Fruit fly (Drosophila melanogaster): ENCODE results near the gene Acbp4.

The Acbp4 gene

DNA sequence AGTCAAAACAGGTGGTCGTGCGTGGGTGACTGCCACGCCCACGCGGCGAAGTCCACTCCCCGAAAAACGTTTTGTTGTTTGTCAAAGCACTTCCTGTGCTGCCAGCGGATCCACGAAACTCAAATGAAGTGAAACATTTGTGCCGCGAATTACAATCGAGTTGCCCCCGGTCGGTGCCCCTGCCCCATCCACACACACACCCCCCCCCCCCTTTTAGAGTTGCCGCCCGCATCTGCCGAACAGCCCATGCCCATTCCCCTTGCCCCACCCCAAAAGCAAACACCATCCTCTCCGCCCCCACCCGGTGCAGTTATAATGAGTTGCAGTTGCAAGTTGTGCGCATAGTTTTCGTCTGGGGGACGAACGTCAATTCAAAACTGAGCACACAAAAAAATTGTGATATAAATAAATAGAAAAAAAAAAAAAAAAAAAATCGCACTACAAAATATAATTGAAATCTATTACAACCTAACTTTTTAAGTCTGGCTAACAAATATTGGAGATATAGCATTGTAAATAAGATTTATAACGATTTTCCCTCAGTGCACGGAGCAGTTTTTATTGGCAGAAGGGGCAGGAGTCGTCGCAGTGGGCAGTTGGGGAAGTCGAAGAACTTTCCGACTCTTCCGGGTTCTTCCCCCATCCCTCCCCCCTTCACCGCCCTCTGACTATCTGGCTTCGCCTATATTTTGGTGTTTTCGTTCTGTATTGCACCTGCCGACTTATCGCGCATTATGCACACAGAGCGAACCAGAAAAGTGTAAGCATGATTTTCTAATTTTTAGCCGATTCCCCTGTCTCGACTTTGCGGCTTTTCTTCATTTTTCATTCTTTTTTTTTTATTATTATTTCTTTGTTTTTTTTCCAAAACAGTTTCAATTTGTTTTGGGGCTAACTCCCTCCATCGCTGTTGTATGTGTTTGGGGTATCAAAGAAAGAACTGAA, 23.7 kb upstream of the Acbp4 start (continued):
- TF ChIP-seq CG13424 (tag; optimal IDR thresholded peaks at IDR 0.05) (peak; percentile 41), Lhr (GFP tag; optimal IDR thresholded peaks at IDR 0.05) (peak; percentile 33), pb (GFP tag; optimal IDR thresholded peaks at IDR 0.05) (no peak), tgo (GFP tag; IDR thresholded peaks at IDR 0.05) (no peak; the same call in 2 of the 3 replicates), kni (GFP tag; optimal IDR thresholded peaks at IDR 0.05) (peak; percentile 54), CG11398 (GFP tag; optimal IDR thresholded peaks at IDR 0.05) (no peak), vnd (GFP tag; IDR thresholded peaks at IDR 0.05; ENCODE audit: partially characterized antibody) (no peak), nerfin-1 (tag; optimal IDR thresholded peaks at IDR 0.05) (peak; percentile 39), CG2875 (GFP tag; optimal IDR thresholded peaks at IDR 0.05) (peak; percentile 42), hth (optimal IDR thresholded peaks at IDR 0.05) (no peak), z (GFP tag; IDR thresholded peaks at IDR 0.05) (no peak), ham (GFP tag; IDR thresholded peaks at IDR 0.05) (no peak), CG1024 (GFP tag; IDR thresholded peaks at IDR 0.05) (peak; percentile 25; the same call in 1 of the 2 replicates), Trl (optimal IDR thresholded peaks at IDR 0.05) (no peak), Trl (GFP tag; optimal IDR thresholded peaks at IDR 0.05) (no peak), CG7963 (GFP tag; IDR thresholded peaks at IDR 0.05; ENCODE audit: partially characterized antibody) (no peak), lbe (GFP tag; optimal IDR thresholded peaks at IDR 0.05) (no peak), Neu2 (GFP tag; optimal IDR thresholded peaks at IDR 0.05; ENCODE audit: borderline replicate concordance) (no peak), CG2712 (tag; optimal IDR thresholded peaks at IDR 0.05) (peak; percentile 89), Myb (GFP tag; optimal IDR thresholded peaks at IDR 0.05) (no peak), Fer3 (tag; optimal IDR thresholded peaks at IDR 0.05) (no peak), cato (GFP tag; optimal IDR thresholded peaks at IDR 0.05; ENCODE audit: borderline replicate concordance) (no peak), CG43689 (GFP tag; IDR thresholded peaks at IDR 0.05) (no peak), CG10543 (GFP tag; optimal IDR thresholded peaks at IDR 0.05) (no peak), gro (GFP tag; optimal IDR thresholded peaks at IDR 0.05) (no peak), Jarid2 (GFP tag; optimal IDR thresholded peaks at IDR 0.05) (no peak), org-1 (GFP tag; optimal IDR thresholded peaks at IDR 0.05) (no peak), Hey (tag; optimal IDR thresholded peaks at IDR 0.05) (no peak), zf30C (GFP tag; optimal IDR thresholded peaks at IDR 0.05) (no peak), CG30020 (tag; optimal IDR thresholded peaks at IDR 0.05) (no peak), Xrp1 (GFP tag; IDR thresholded peaks at IDR 0.05) (peak; percentile 90), CG34224 (GFP tag; IDR thresholded peaks at IDR 0.05; ENCODE audit: partially characterized antibody) (no peak), CG12769 (tag; optimal IDR thresholded peaks at IDR 0.05) (no peak), Dip2 (GFP tag; IDR thresholded peaks at IDR 0.05) (no peak), schlank (tag; optimal IDR thresholded peaks at IDR 0.05) (no peak), slp2 (GFP tag; optimal IDR thresholded peaks at IDR 0.05) (no peak), CG13624 (GFP tag; optimal IDR thresholded peaks at IDR 0.05) (no peak), Dll (GFP tag; IDR thresholded peaks at IDR 0.05; ENCODE audit: partially characterized antibody) (no peak), eve (GFP tag; optimal IDR thresholded peaks at IDR 0.05) (no peak), CG6689 (GFP tag; IDR thresholded peaks at IDR 0.05) (peak; percentile 77), Stat92E (GFP tag; optimal IDR thresholded peaks at IDR 0.05) (no peak), dan (GFP tag; IDR thresholded peaks at IDR 0.05) (no peak), gcm (GFP tag; optimal IDR thresholded peaks at IDR 0.05) (peak; percentile 77), otp (GFP tag; IDR thresholded peaks at IDR 0.05) (peak; percentile 80), Optix (GFP tag; IDR thresholded peaks at IDR 0.05) (peak; percentile 52; the same call in 1 of the 3 replicates), Sin3A (optimal IDR thresholded peaks at IDR 0.05) (no peak), unpg (GFP tag; optimal IDR thresholded peaks at IDR 0.05) (peak; percentile 46), Doc3 (GFP tag; IDR thresholded peaks at IDR 0.05; ENCODE audit: partially characterized antibody) (no peak), CG5953 (GFP tag; IDR thresholded peaks at IDR 0.05) (peak; percentile 59; the same call in 1 of the 2 replicates)

Measured in whole organism, embryonic.